Worm (Caenorhabditis elegans) whole organism, midembryonic: ENCODE data around the gene T27E7.3.
"Not testable (repeated sequence)": the region's sequence is repeated elsewhere in the genome, so short reads cannot be mapped to it uniquely, and the experiment has no call there.

Experiments
- T22C8.4 ChIP-seq: fragments of 200-800 bp; sonication (Bioruptor generic); IDR thresholded peaks from 2 replicates; pipeline ENCODE4 v1.3.6; 2022; ENCODE audit warnings: missing genetic modification characterization, missing compliant biosample characterization
- cog-1 ChIP-seq: sonication (generic microtip); optimal IDR thresholded peaks from 2 replicates; lab custom pipeline; 2016; ENCODE audit warnings: missing genetic modification characterization, missing compliant biosample characterization
- flt-1 ChIP-seq: fragments of 200-800 bp; sonication (Bioruptor generic); IDR thresholded peaks from 2 replicates; pipeline ENCODE4 v1.3.6; 2022; ENCODE audit warnings: missing genetic modification characterization, missing compliant biosample characterization
- klf-2 ChIP-seq: fragments of 200-800 bp; sonication (Bioruptor generic); conservative IDR thresholded peaks from 2 replicates; pipeline ENCODE4 v1.3.6; 2022; ENCODE audit warnings: missing genetic modification reagents, missing genetic modification characterization, missing compliant biosample characterization
- med-1 ChIP-seq: sonication (generic microtip); optimal IDR thresholded peaks from 2 replicates; lab custom pipeline; 2017; ENCODE audit warnings: missing genetic modification characterization, mild to moderate bottlenecking, missing compliant biosample characterization, antibody characterized with exemption, missing genetic modification reagents; ENCODE audit not compliant: insufficient read depth
- ref-1 ChIP-seq: fragments of 200-800 bp; sonication (Bioruptor generic); conservative IDR thresholded peaks from 2 replicates; pipeline ENCODE4 v1.3.6; 2022; ENCODE audit warnings: missing genetic modification reagents, missing genetic modification characterization, missing compliant biosample characterization
- tab-1 ChIP-seq: fragments of 200-800 bp; sonication (Bioruptor generic); IDR thresholded peaks from 2 replicates; pipeline ENCODE4 v1.3.6; 2022; ENCODE audit warnings: missing genetic modification characterization, missing compliant biosample characterization
- ztf-23 ChIP-seq: fragments of 200-800 bp; sonication (Bioruptor generic); IDR thresholded peaks from 2 replicates; pipeline ENCODE4 v1.3.6; 2022; ENCODE audit warnings: missing genetic modification reagents, missing genetic modification characterization, missing compliant biosample characterization
- ztf-29 ChIP-seq: fragments of 200-800 bp; sonication (Bioruptor generic); IDR thresholded peaks from 2 replicates; pipeline ENCODE4 v1.3.6; 2022; ENCODE audit warnings: missing genetic modification reagents, missing genetic modification characterization, missing compliant biosample characterization

T27E7.3 gene

DNA sequence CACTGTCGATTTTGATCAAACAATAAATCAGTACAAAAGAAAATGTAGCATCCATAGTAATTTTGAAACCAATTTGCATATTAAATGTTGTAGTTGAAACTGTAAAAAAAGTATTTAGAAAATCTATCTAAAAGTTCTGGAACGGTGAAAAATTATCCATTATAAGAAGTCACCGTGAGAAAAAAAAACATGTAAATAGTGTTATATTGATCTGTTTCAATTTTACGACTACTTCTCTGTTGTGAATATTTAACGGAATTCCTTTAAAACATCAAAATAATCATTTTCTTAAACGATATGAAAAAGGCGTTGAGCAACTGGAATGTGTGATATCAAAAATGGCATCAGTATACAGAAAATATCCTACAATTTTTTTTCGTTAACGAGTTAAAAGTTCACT lies 20.5 kb downstream of the T27E7.3 start, which contains the start of gene T27E7.9:
Gene T27E7.9, minus strand, starts transcription at position 101 of the 400 bp plus-strand sequence.
- TF ChIP-seq T22C8.4 (GFP tag; lab: Robert Waterston, UW): no peak
- TF ChIP-seq cog-1 (tag; lab: Kevin White, UChicago): no peak
- TF ChIP-seq flt-1: no peak
- TF ChIP-seq ztf-29 (GFP tag; lab: Robert Waterston, UW): no peak
- no peak for TF ChIP-seq klf-2 (GFP tag; lab: Robert Waterston, UW)

DNA sequence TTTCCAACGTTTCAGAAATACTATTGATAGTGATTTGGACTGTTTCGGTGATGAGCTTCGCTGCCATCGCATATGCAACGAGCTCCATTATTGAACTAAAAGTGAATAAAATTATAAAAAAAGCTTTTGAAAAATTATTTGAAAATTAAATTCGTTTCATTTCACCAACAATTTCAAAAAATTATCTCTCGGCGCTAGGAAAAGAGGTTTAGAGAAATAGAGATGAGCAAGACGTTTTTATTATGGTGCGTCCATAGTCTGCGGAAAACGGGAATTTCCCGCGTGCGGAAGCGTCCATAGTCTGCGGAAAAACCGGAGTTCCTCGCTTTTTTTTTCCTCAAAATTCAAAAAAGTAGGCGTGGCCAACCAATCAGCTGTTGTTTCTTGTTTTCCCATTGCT lies 23.1 kb downstream of the T27E7.3 start, which contains the start of gene pals-30:
Gene pals-30, minus strand, starts transcription at position 101 of the 400 bp plus-strand sequence.
- not testable (repeated sequence) for TF ChIP-seq tab-1 (GFP tag; lab: Robert Waterston, UW); ztf-23; med-1 (GFP tag; lab: Kevin White, UChicago)

DNA sequence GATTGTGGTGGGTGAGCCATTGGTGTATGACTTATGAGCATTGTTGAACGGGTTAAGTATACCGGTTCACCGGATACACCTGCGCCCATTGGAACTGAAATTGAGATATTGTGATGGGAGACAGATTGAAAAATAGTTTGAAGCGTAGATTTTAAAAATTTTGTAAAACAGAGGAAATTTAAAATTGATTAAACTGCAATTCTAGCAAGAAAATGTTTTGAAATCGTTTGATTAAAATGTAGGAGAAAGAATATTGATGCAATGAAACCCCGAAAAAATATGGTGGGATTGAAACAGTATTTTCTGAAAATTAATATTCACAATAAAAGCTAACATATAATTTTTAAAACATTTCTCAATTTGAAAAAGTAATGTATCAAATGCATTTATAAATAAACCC lies 26.0 kb downstream of the T27E7.3 start, which contains the start of gene Y57G11B.6:
Gene Y57G11B.6, minus strand, starts transcription at position 101 of the 400 bp plus-strand sequence.
- TF ChIP-seq ztf-29 (GFP tag; lab: Robert Waterston, UW): no peak
- TF ChIP-seq cog-1 (tag; lab: Kevin White, UChicago): no peak
- TF ChIP-seq med-1 (GFP tag; lab: Kevin White, UChicago): no peak
- TF ChIP-seq flt-1: no peak
- TF ChIP-seq tab-1 (GFP tag; lab: Robert Waterston, UW): no peak
- TF ChIP-seq ref-1 (GFP tag; lab: Robert Waterston, UW): no peak
- no peak for TF ChIP-seq T22C8.4 (GFP tag; lab: Robert Waterston, UW)
- TF ChIP-seq ztf-23: no peak
- no peak for TF ChIP-seq klf-2 (GFP tag; lab: Robert Waterston, UW)

DNA sequence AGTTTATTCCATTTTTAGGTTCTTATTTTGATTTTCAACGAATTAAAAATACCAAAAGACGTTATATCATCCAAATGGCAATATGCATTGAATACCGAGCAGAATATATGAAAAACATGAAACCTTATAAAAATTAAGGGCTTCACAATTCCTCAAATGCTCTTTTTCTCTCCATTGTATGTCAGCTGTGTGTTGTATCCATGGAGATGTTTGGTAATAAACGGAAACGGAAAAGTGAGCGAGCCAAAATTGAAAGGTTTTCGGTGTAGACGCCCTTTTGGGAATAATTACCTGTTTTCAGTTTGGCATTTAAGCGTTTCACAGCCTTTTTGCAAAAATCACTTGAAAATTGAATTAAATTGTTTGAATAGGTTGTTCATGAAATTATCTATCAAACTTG lies 28.8 kb downstream of the T27E7.3 start:
- TF ChIP-seq cog-1 (tag; lab: Kevin White, UChicago) (no peak), ztf-29 (GFP tag; lab: Robert Waterston, UW) (no peak), tab-1 (GFP tag; lab: Robert Waterston, UW) (no peak), ref-1 (GFP tag; lab: Robert Waterston, UW) (no peak), T22C8.4 (GFP tag; lab: Robert Waterston, UW) (no peak), ztf-23 (no peak), med-1 (GFP tag; lab: Kevin White, UChicago) (no peak), klf-2 (GFP tag; lab: Robert Waterston, UW) (no peak), flt-1 (no peak)

DNA sequence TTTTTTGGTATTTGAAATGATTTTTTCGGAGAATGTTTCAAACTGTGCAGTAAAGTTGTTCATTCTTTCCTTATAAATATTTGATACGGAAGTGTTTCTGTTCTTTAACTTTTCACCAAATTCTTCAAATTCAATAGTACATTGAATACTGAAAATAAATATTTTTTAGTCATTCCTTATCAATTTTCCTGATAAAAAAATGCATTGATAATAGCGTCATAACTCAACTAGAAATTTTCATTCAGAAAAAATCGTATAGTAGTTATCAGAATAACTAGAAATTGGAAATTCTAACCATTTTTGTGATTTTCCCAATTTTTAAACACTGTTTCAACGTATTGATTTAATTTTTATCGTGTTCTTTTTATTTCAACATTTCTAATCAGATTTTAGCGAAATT lies 30.4 kb downstream of the T27E7.3 start:
- TF ChIP-seq tab-1 (GFP tag; lab: Robert Waterston, UW): no peak
- no peak for TF ChIP-seq cog-1 (tag; lab: Kevin White, UChicago)
- TF ChIP-seq flt-1: no peak
- TF ChIP-seq ref-1 (GFP tag; lab: Robert Waterston, UW): no peak
- no peak for TF ChIP-seq T22C8.4 (GFP tag; lab: Robert Waterston, UW)
- TF ChIP-seq ztf-29 (GFP tag; lab: Robert Waterston, UW): no peak
- no peak for TF ChIP-seq ztf-23
- TF ChIP-seq klf-2 (GFP tag; lab: Robert Waterston, UW): no peak
- TF ChIP-seq med-1 (GFP tag; lab: Kevin White, UChicago): no peak

DNA sequence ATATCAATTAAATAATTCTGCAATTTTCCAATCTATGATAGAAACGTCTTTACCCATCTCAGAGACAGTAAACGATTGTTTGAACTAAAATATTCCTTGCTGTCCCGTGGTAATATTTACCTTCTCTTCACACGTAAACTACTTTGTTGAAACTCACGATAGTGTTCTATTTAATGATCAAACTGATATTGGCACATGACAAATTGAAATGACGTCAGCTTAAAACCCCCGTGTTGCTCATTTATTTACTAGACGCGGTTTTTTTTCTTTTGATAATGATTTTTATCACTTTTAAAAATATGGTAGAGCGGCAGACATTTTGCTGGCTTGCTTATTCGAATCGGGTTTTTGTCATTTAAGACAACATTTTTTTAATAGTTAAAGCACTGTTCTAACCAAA lies 32.9 kb downstream of the T27E7.3 start:
- TF ChIP-seq med-1 (GFP tag; lab: Kevin White, UChicago): no peak
- no peak for TF ChIP-seq ztf-23
- TF ChIP-seq cog-1 (tag; lab: Kevin White, UChicago): no peak
- no peak for TF ChIP-seq klf-2 (GFP tag; lab: Robert Waterston, UW)
- TF ChIP-seq ref-1 (GFP tag; lab: Robert Waterston, UW): no peak
- no peak for TF ChIP-seq ztf-29 (GFP tag; lab: Robert Waterston, UW)
- TF ChIP-seq T22C8.4 (GFP tag; lab: Robert Waterston, UW): no peak
- no peak for TF ChIP-seq tab-1 (GFP tag; lab: Robert Waterston, UW)
- TF ChIP-seq flt-1: no peak

DNA sequence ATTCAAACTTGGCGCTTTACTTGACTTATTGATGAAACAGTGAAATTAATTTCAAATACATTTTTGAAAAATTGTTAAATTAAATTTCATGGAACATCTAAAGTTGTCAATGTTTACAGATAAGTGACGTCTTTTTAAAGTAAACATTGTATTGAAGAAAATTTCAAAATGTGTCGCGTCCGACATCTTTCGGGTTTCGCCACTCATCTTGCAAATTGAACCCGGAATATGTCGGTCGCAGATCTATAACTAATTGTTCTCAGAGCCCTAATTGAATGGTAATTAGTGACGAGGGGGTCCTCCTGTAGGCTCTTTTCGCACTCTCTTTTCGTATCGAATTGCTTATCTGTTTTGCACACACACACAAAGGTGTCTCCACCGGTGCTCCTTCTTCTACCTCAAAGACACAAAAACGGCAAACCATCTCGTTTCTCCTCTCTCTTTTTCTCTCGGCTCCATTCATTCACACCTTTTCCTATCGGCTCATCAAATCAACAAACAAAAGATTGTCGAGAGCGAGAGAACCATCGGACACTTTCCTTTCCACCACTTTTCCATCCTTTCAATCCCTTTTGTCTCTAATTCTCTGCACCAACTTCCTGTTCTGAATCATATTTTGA lies 33.9 kb downstream of the T27E7.3 start:
- TF ChIP-seq ref-1 (GFP tag; lab: Robert Waterston, UW) (no peak), flt-1 (no peak), tab-1 (GFP tag; lab: Robert Waterston, UW) (no peak), cog-1 (tag; lab: Kevin White, UChicago) (no peak), klf-2 (GFP tag; lab: Robert Waterston, UW) (no peak), T22C8.4 (GFP tag; lab: Robert Waterston, UW) (no peak), ztf-29 (GFP tag; lab: Robert Waterston, UW) (no peak), med-1 (GFP tag; lab: Kevin White, UChicago) (no peak), ztf-23 (no peak)

DNA sequence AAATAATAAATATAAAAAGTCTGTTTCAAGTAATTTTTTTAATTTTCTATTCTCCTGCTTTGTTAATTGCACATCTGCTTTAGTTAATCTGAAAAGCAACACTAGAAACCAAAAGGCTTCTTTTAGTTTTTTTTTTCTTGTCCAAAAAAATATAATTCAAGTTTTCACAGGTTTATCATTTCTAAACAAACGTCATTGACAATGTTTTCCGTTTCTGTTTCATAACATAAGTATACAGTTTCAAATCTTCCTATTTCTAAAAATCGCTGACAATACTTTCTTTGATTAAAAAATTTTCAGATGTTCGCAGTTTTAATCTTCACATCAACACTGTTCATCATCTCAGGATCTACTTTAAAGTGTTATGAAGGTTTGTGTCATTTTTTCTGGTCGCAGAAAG lies 36.2 kb downstream of the T27E7.3 start, which contains the start of gene Y57G11B.2:
Gene Y57G11B.2, plus strand, starts transcription at position 301 of the 400 bp plus-strand sequence.
- no peak for TF ChIP-seq T22C8.4 (GFP tag; lab: Robert Waterston, UW)
- TF ChIP-seq flt-1: no peak
- no peak for TF ChIP-seq klf-2 (GFP tag; lab: Robert Waterston, UW)
- TF ChIP-seq med-1 (GFP tag; lab: Kevin White, UChicago): no peak

DNA sequence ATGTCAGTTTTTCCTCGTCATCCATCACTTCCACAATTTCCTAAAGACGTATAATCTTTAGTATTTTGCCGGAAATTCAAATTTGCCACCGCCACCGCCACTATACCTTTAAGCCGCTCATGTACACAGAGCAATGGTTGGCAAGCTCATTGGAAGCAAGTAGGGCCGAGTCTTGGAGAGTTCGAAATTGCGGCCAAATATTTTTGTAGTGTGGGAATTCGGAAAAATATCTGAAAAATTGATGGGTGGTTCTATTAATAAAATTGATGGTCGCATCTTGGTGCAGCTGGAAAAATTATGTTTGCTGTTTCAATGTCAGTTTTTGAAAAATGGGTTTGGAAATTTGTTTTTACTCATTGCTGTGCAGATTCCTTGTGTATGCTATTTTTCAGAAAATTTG lies 42.8 kb downstream of the T27E7.3 start:
- TF ChIP-seq T22C8.4 (GFP tag; lab: Robert Waterston, UW) (no peak), ztf-23 (no peak), cog-1 (tag; lab: Kevin White, UChicago) (no peak), flt-1 (no peak), tab-1 (GFP tag; lab: Robert Waterston, UW) (no peak), ref-1 (GFP tag; lab: Robert Waterston, UW) (no peak), klf-2 (GFP tag; lab: Robert Waterston, UW) (no peak), ztf-29 (GFP tag; lab: Robert Waterston, UW) (no peak), med-1 (GFP tag; lab: Kevin White, UChicago) (no peak)
